1 worm cellular context compared by ENCODE assay signal in the genomic region with DNA sequence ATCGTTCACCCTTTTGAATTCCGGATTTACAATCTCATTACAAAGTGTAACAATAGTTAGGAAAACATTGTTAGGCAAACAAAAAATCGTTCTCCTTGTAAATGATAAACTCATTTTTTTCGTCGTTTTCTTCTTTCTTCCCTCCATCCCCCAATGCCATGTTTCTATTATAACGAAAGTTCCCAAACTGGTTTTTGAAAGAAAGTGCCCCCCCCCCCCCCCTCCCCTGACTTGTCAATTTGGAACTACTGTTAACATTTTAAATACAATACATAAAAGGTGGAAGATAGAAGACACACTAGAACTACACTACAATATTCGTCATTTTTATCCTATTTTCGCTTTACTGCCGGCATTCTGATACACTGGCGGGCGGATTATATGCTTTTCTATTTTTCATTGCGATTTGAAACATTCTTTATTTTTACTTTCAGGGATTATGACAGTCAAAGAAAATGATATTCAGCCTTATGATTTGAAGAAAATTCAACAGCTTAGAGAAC.
TF ChIP-seq lines count a peak whose summit lies in the region.

A gene (plus strand): TSS at position 431 of the 503 bp plus-strand sequence.

TF ChIP-seq in whole organism, L1 larva, 84 proteins besides CTCF, POLR2A, EP300 and RAD21 (continued from another document):
- TF ChIP-seq ceh-8 (GFP tag; optimal IDR thresholded peaks at IDR 0.05; lab: Kevin White, UChicago) (no peak), aly-2 (tag; optimal IDR thresholded peaks at IDR 0.05; lab: Kevin White, UChicago) (no peak)
TF ChIP-seq in whole organism, L1 larva: peak in this region for 5.
